Worm (Caenorhabditis elegans) whole organism, L4 larva: ENCODE data around the gene C09G12.17.

ENCODE experiments used
- F10B5.3 ChIP-seq: sonication (generic microtip); optimal IDR thresholded peaks from 2 replicates; lab custom pipeline; 2016; ENCODE audit warnings: mild to moderate bottlenecking, missing genetic modification characterization, missing compliant biosample characterization
- F37D6.2 ChIP-seq: sonication (generic microtip); optimal IDR thresholded peaks from 2 replicates; lab custom pipeline; 2016; ENCODE audit warnings: mild to moderate bottlenecking, missing genetic modification characterization, missing compliant biosample characterization
- F44E2.7 ChIP-seq: fragments of 200-800 bp; sonication (Bioruptor generic); IDR thresholded peaks from 2 replicates; pipeline ENCODE4 v2.1.2; 2022; ENCODE audit warnings: missing genetic modification characterization, missing compliant biosample characterization
- R02D3.7 ChIP-seq: fragments of 150-350 bp; sonication (generic microtip); optimal IDR thresholded peaks from 3 replicates; lab custom pipeline; 2014; ENCODE audit warnings: missing biosample characterization, missing genetic modification characterization
- T26A8.4 ChIP-seq: fragments of 200-800 bp; sonication (Bioruptor generic); IDR thresholded peaks from 2 replicates; pipeline ENCODE4 v1.3.6; 2022; ENCODE audit warnings: missing genetic modification characterization, missing compliant biosample characterization
- Y48G9A.11 ChIP-seq: fragments of 200-800 bp; sonication (Bioruptor generic); IDR thresholded peaks from 2 replicates; pipeline ENCODE4 v1.3.6; 2022; ENCODE audit warnings: missing genetic modification reagents, missing genetic modification characterization, missing compliant biosample characterization
- Y5F2A.4 ChIP-seq: fragments of 200-800 bp; sonication (Bioruptor generic); optimal IDR thresholded peaks from 2 replicates; lab custom pipeline; 2018; ENCODE audit warnings: mild to moderate bottlenecking, missing genetic modification characterization, missing compliant biosample characterization
- Y75B8A.6 ChIP-seq: fragments of 200-800 bp; sonication (Bioruptor generic); IDR thresholded peaks from 2 replicates; pipeline ENCODE4 v1.3.6; 2022; ENCODE audit warnings: missing genetic modification reagents, missing genetic modification characterization, missing compliant biosample characterization
- ZK546.5 ChIP-seq, 2 experiments: sonication (generic microtip); optimal IDR thresholded peaks; 2 replicates each; lab custom pipeline; 2017; ENCODE audit warnings: missing biosample characterization in 2 of 2, missing genetic modification characterization in 2 of 2
- aha-1 ChIP-seq: fragments of 150-350 bp; peaks from one replicate; lab custom pipeline; 2014; ENCODE audit warnings: missing biosample characterization, missing genetic modification characterization
- attf-4 ChIP-seq: sonication (generic microtip); optimal IDR thresholded peaks from 3 replicates; lab custom pipeline; 2017; ENCODE audit warnings: missing biosample characterization, missing genetic modification characterization
- ceh-20 ChIP-seq: fragments of 200-800 bp; sonication (Bioruptor generic); IDR thresholded peaks from 2 replicates; pipeline ENCODE4 v1.3.6; 2022; ENCODE audit warnings: missing genetic modification reagents, missing genetic modification characterization, missing compliant biosample characterization
- ceh-28 ChIP-seq: fragments of 150-350 bp; optimal IDR thresholded peaks from 2 replicates; lab custom pipeline; 2014; ENCODE audit warnings: missing biosample characterization, missing genetic modification reagents, missing genetic modification characterization
- ceh-44 ChIP-seq: fragments of 200-800 bp; sonication (Bioruptor generic); IDR thresholded peaks from 2 replicates; pipeline ENCODE4 v1.3.6; 2022; ENCODE audit warnings: missing genetic modification reagents, missing genetic modification characterization, missing compliant biosample characterization
- ceh-62 ChIP-seq: sonication (generic microtip); optimal IDR thresholded peaks from 2 replicates; lab custom pipeline; 2017; ENCODE audit warnings: missing biosample characterization, missing genetic modification characterization
- ces-1 ChIP-seq: fragments of 150-350 bp; sonication (generic microtip); optimal IDR thresholded peaks from 4 replicates; lab custom pipeline; 2014; ENCODE audit warnings: missing biosample characterization, missing genetic modification reagents, missing genetic modification characterization
- ctbp-1 ChIP-seq: fragments of 200-800 bp; sonication (Bioruptor generic); IDR thresholded peaks from 2 replicates; pipeline ENCODE4 v1.3.6; 2022; ENCODE audit warnings: missing genetic modification reagents, missing genetic modification characterization, missing compliant biosample characterization
- daf-19 ChIP-seq: fragments of 200-800 bp; sonication (Bioruptor generic); conservative IDR thresholded peaks from 2 replicates; pipeline ENCODE4 v1.3.6; 2022; ENCODE audit warnings: missing genetic modification characterization, missing compliant biosample characterization
- dmd-6 ChIP-seq: fragments of 200-800 bp; sonication (Bioruptor generic); IDR thresholded peaks from 2 replicates; pipeline ENCODE4 v1.3.6; 2022; ENCODE audit warnings: missing genetic modification reagents, missing genetic modification characterization, missing compliant biosample characterization
- duxl-1 ChIP-seq: sonication (generic microtip); optimal IDR thresholded peaks from 2 replicates; lab custom pipeline; 2016; ENCODE audit warnings: mild to moderate bottlenecking, missing genetic modification characterization, moderate library complexity, missing compliant biosample characterization; ENCODE audit not compliant: poor library complexity
- gei-8 ChIP-seq: fragments of 200-800 bp; sonication (Bioruptor generic); optimal IDR thresholded peaks from 2 replicates; lab custom pipeline; 2018; ENCODE audit warnings: mild to moderate bottlenecking, missing genetic modification characterization, missing compliant biosample characterization
- hif-1 ChIP-seq, 2 experiments: sonication (generic microtip); optimal IDR thresholded peaks; 2 replicates each; lab custom pipeline; 2016 to 2017; ENCODE audit warnings: missing compliant biosample characterization in 2 of 2, missing genetic modification characterization in 2 of 2, missing genetic modification reagents in 2 of 2, missing genotype in 2 of 2, mild to moderate bottlenecking in 1 of 2
- hlh-11 ChIP-seq: fragments of 200-800 bp; sonication (Bioruptor generic); optimal IDR thresholded peaks from 2 replicates; lab custom pipeline; 2018; ENCODE audit warnings: mild to moderate bottlenecking, missing genetic modification characterization, missing compliant biosample characterization
- hmg-1.1 ChIP-seq: fragments of 200-800 bp; sonication (Bioruptor generic); IDR thresholded peaks from 2 replicates; pipeline ENCODE4 v1.3.6; 2022; ENCODE audit warnings: missing genetic modification reagents, missing genetic modification characterization, missing compliant biosample characterization
- lin-13 ChIP-seq: fragments of 150-350 bp; optimal IDR thresholded peaks from 2 replicates; lab custom pipeline; 2014; ENCODE audit warnings: missing biosample characterization, missing genetic modification reagents, missing genetic modification characterization
- lin-15B ChIP-seq: fragments of 150-350 bp; sonication (generic microtip); optimal IDR thresholded peaks from 3 replicates; lab custom pipeline; 2014; ENCODE audit warnings: missing biosample characterization, missing genetic modification characterization
- madf-9 ChIP-seq: fragments of 200-800 bp; sonication (Bioruptor generic); conservative IDR thresholded peaks from 2 replicates; pipeline ENCODE4 v1.3.6; 2022; ENCODE audit warnings: missing genetic modification reagents, missing genetic modification characterization, missing compliant biosample characterization
- mes-2 ChIP-seq: sonication (generic microtip); optimal IDR thresholded peaks from 2 replicates; lab custom pipeline; 2016; ENCODE audit warnings: missing genotype, mild to moderate bottlenecking, missing genetic modification characterization, missing compliant biosample characterization; ENCODE audit not compliant: poor library complexity, severe bottlenecking
- mxl-3 ChIP-seq: fragments of 200-800 bp; sonication (Bioruptor generic); optimal IDR thresholded peaks from 2 replicates; lab custom pipeline; 2018; ENCODE audit warnings: mild to moderate bottlenecking, missing genetic modification characterization, missing compliant biosample characterization
- nhr-11 ChIP-seq: fragments of 150-350 bp; optimal IDR thresholded peaks from 2 replicates; lab custom pipeline; 2014; ENCODE audit warnings: missing biosample characterization, missing genetic modification characterization
- nhr-111 ChIP-seq: fragments of 200-800 bp; sonication (Bioruptor generic); optimal IDR thresholded peaks from 2 replicates; lab custom pipeline; 2018; ENCODE audit warnings: mild to moderate bottlenecking, missing genetic modification characterization, missing compliant biosample characterization
- nhr-237 ChIP-seq: sonication (generic microtip); optimal IDR thresholded peaks from 2 replicates; lab custom pipeline; 2017; ENCODE audit warnings: missing biosample characterization, missing genetic modification characterization
- nhr-25 ChIP-seq: sonication (generic microtip); optimal IDR thresholded peaks from 2 replicates; lab custom pipeline; 2017; ENCODE audit warnings: missing genetic modification characterization, mild to moderate bottlenecking, missing compliant biosample characterization, antibody characterized with exemption, moderate library complexity, borderline replicate concordance; ENCODE audit not compliant: insufficient read depth
- nhr-6 ChIP-seq: fragments of 150-350 bp; optimal IDR thresholded peaks from 2 replicates; lab custom pipeline; 2014; ENCODE audit warnings: missing biosample characterization, missing genetic modification characterization
- nhr-77 ChIP-seq: fragments of 150-350 bp; optimal IDR thresholded peaks from 2 replicates; lab custom pipeline; 2014; ENCODE audit warnings: missing biosample characterization, missing genetic modification characterization
- pqm-1 ChIP-seq: sonication (generic microtip); optimal IDR thresholded peaks from 2 replicates; lab custom pipeline; 2017; ENCODE audit warnings: missing biosample characterization, missing genetic modification characterization
- saeg-2 ChIP-seq: fragments of 200-800 bp; sonication (Bioruptor generic); IDR thresholded peaks from 2 replicates; pipeline ENCODE4 v1.3.6; 2022; ENCODE audit warnings: missing genetic modification reagents, missing genetic modification characterization, missing compliant biosample characterization
- sdz-12 ChIP-seq: fragments of 200-800 bp; sonication (Bioruptor generic); optimal IDR thresholded peaks from 2 replicates; lab custom pipeline; 2018; ENCODE audit warnings: mild to moderate bottlenecking, missing genetic modification characterization, missing compliant biosample characterization
- skn-1 ChIP-seq: fragments of 150-350 bp; optimal IDR thresholded peaks from 2 replicates; lab custom pipeline; 2014; ENCODE audit warnings: missing biosample characterization, missing genetic modification characterization
- snpc-4 ChIP-seq: fragments of 150-350 bp; optimal IDR thresholded peaks from 2 replicates; lab custom pipeline; 2014; ENCODE audit warnings: missing biosample characterization, missing genetic modification characterization
- spr-1 ChIP-seq: sonication (generic microtip); optimal IDR thresholded peaks from 2 replicates; lab custom pipeline; 2016; ENCODE audit warnings: mild to moderate bottlenecking, missing genetic modification characterization, missing compliant biosample characterization
- tag-97 ChIP-seq: fragments of 200-800 bp; sonication (Bioruptor generic); IDR thresholded peaks from 2 replicates; pipeline ENCODE4 v1.3.6; 2022; ENCODE audit warnings: missing genetic modification characterization, missing compliant biosample characterization
- unc-39 ChIP-seq: sonication (generic microtip); optimal IDR thresholded peaks from 2 replicates; lab custom pipeline; 2017; ENCODE audit warnings: missing biosample characterization, missing genetic modification characterization
- unc-62 ChIP-seq, 3 experiments: fragments of 150-350 bp in 1 of 3; sonication (generic microtip); optimal IDR thresholded peaks in 2 of 3; peaks in 1 of 3; 1 replicate in 1 of 3; 2 replicates in 2 of 3; lab custom pipeline; 2014 to 2017; ENCODE audit warnings: missing biosample characterization in 3 of 3, missing genetic modification characterization in 3 of 3, missing genetic modification reagents in 3 of 3, missing genotype in 1 of 3
- vab-7 ChIP-seq: fragments of 200-800 bp; sonication (Bioruptor generic); IDR thresholded peaks from 2 replicates; pipeline ENCODE4 v1.3.6; 2022; ENCODE audit warnings: missing genetic modification reagents, missing genetic modification characterization, missing compliant biosample characterization
- zfp-2 ChIP-seq: sonication (generic microtip); optimal IDR thresholded peaks from 2 replicates; lab custom pipeline; 2016; ENCODE audit warnings: mild to moderate bottlenecking, missing genetic modification characterization, missing compliant biosample characterization
- zfp-3 ChIP-seq: fragments of 200-800 bp; sonication (Bioruptor generic); conservative IDR thresholded peaks from 2 replicates; pipeline ENCODE4 v1.3.6; 2022; ENCODE audit warnings: missing genetic modification reagents, missing genetic modification characterization, missing compliant biosample characterization
- zip-11 ChIP-seq: fragments of 200-800 bp; sonication (Bioruptor generic); IDR thresholded peaks from 2 replicates; pipeline ENCODE4 v1.3.6; 2022; ENCODE audit warnings: missing genetic modification characterization, missing compliant biosample characterization
- zip-2 ChIP-seq: fragments of 150-350 bp; optimal IDR thresholded peaks from 2 replicates; lab custom pipeline; 2014; ENCODE audit warnings: missing biosample characterization, missing genetic modification characterization
- ztf-11 ChIP-seq: fragments of 150-350 bp; optimal IDR thresholded peaks from 2 replicates; lab custom pipeline; 2014; ENCODE audit warnings: missing biosample characterization, missing genetic modification characterization
- ztf-7 ChIP-seq: fragments of 150-350 bp; optimal IDR thresholded peaks from 2 replicates; lab custom pipeline; 2014; ENCODE audit warnings: missing biosample characterization, missing genetic modification characterization

Gene C09G12.17

ce11 chrIV:3524584-3525020, 28.3 kb upstream of the C09G12.17 start (continued):
- TF ChIP-seq spr-1 (peak; percentile 61), F10B5.3 (no peak), hlh-11 (tag; lab: Kevin White, UChicago) (peak; percentile 27), F37D6.2 (peak; percentile 45), vab-7 (peak; percentile 77), ceh-62 (tag; lab: Kevin White, UChicago) (no peak), R02D3.7 (tag; lab: Kevin White, UChicago) (no peak), zip-2 (tag; lab: Kevin White, UChicago) (peak; percentile 32), aha-1 (tag; lab: Kevin White, UChicago) (peak; percentile 84), daf-19 (GFP tag; lab: Robert Waterston, UW) (peak; percentile 78), zfp-3 (GFP tag; lab: Robert Waterston, UW) (peak; percentile 46; the same call in 1 of the 2 replicates), mxl-3 (GFP tag; lab: Kevin White, UChicago) (peak; percentile 16), lin-15B (tag; lab: Kevin White, UChicago) (no peak), unc-62 (GFP tag; optimal IDR thresholded peaks at IDR 0.05 in 1 of 2; lab: Kevin White, UChicago) (no peak), unc-62 (tag; optimal IDR thresholded peaks at IDR 0.05; lab: Kevin White, UChicago) (no peak), gei-8 (peak; percentile 0), nhr-77 (tag; lab: Kevin White, UChicago) (no peak), attf-4 (tag; lab: Kevin White, UChicago) (no peak), ceh-28 (tag; lab: Kevin White, UChicago) (no peak), ZK546.5 (tag; optimal IDR thresholded peaks at IDR 0.05; lab: Kevin White, UChicago) (no peak), unc-39 (tag; lab: Kevin White, UChicago) (no peak), nhr-11 (peak; percentile 49), duxl-1 (no peak), Y48G9A.11 (GFP tag; lab: Robert Waterston, UW) (peak; percentile 77), ceh-20 (GFP tag; lab: Robert Waterston, UW) (no peak), zip-11 (GFP tag; lab: Robert Waterston, UW) (no peak), snpc-4 (tag; lab: Kevin White, UChicago) (no peak), nhr-25 (tag; lab: Kevin White, UChicago) (no peak), Y5F2A.4 (GFP tag; lab: Kevin White, UChicago) (peak; percentile 36), nhr-6 (tag; lab: Kevin White, UChicago) (peak; percentile 42), T26A8.4 (peak; percentile 80), F44E2.7 (no peak), ces-1 (GFP tag; lab: Kevin White, UChicago) (no peak), ztf-11 (tag; lab: Kevin White, UChicago) (no peak), hmg-1.1 (GFP tag; lab: Robert Waterston, UW) (peak; percentile 82), ctbp-1 (GFP tag; lab: Robert Waterston, UW) (peak; percentile 81), ceh-44 (GFP tag; lab: Robert Waterston, UW) (peak; percentile 40; the same call in 1 of the 2 replicates), zfp-2 (no peak), mes-2 (tag; lab: Kevin White, UChicago) (peak; percentile 74), Y75B8A.6 (0 out of 2 replicates have a peak, but pooled peaks have one; percentile 44), ztf-7 (tag; lab: Kevin White, UChicago) (no peak), hif-1 (tag; optimal IDR thresholded peaks at IDR 0.05; lab: Kevin White, UChicago) (peak in 1 of 2 experiments; percentile 16), saeg-2 (GFP tag; lab: Robert Waterston, UW) (0 out of 2 replicates have a peak, but pooled peaks have one; percentile 16), skn-1 (tag; lab: Kevin White, UChicago) (no peak), dmd-6 (GFP tag; lab: Robert Waterston, UW) (peak; percentile 58), lin-13 (GFP tag; lab: Kevin White, UChicago) (peak; percentile 29), madf-9 (GFP tag; lab: Robert Waterston, UW) (peak; percentile 79), nhr-111 (GFP tag; lab: Kevin White, UChicago) (peak; percentile 75), nhr-237 (tag; lab: Kevin White, UChicago) (no peak), sdz-12 (GFP tag; lab: Kevin White, UChicago) (peak; percentile 73), tag-97 (no peak), pqm-1 (tag; lab: Kevin White, UChicago) (no peak)
